Fruit fly (Drosophila melanogaster) whole organism, embryonic: ENCODE data around the gene Ice2.

ENCODE experiments used
- Abd-B ChIP-seq: fragments of 200-800 bp; sonication (Bioruptor generic); optimal IDR thresholded peaks from 2 replicates; lab custom pipeline; 2018; ENCODE audit warnings: missing biosample characterization, mild to moderate bottlenecking, missing genetic modification characterization, moderate library complexity
- Atf3 ChIP-seq: fragments of 200-800 bp; sonication (Bioruptor generic); optimal IDR thresholded peaks from 3 replicates; lab custom pipeline; 2016; ENCODE audit warnings: missing biosample characterization, missing genetic modification characterization
- C15 ChIP-seq: fragments of 200-800 bp; sonication (Bioruptor generic); IDR thresholded peaks from 3 replicates; pipeline ENCODE4 v1.3.6; 2022; ENCODE audit warnings: missing biosample characterization, missing genetic modification characterization
- CG10147 ChIP-seq: fragments of 200-800 bp; sonication (Bioruptor generic); optimal IDR thresholded peaks from 2 replicates; lab custom pipeline; 2019; ENCODE audit warnings: missing biosample characterization, mild to moderate bottlenecking, missing genetic modification characterization, moderate library complexity
- CG10209 ChIP-seq: fragments of 200-800 bp; sonication (Bioruptor generic); optimal IDR thresholded peaks from 3 replicates; lab custom pipeline; 2017; ENCODE audit warnings: missing biosample characterization, mild to moderate bottlenecking, missing genetic modification characterization, missing genetic modification reagents
- CG1024 ChIP-seq: fragments of 200-800 bp; sonication (Bioruptor generic); IDR thresholded peaks from 2 replicates; pipeline ENCODE4 v1.3.6; 2022; ENCODE audit warnings: missing biosample characterization, missing genetic modification characterization
- CG10274 ChIP-seq: fragments of 200-800 bp; sonication (Bioruptor generic); optimal IDR thresholded peaks from 3 replicates; lab custom pipeline; 2017; ENCODE audit warnings: missing biosample characterization, mild to moderate bottlenecking, missing genetic modification characterization
- CG10959 ChIP-seq: fragments of 200-800 bp; sonication (Bioruptor generic); IDR thresholded peaks from 2 replicates; pipeline ENCODE4 v1.3.6; 2022; ENCODE audit warnings: missing biosample characterization, missing genetic modification characterization
- CG11723 ChIP-seq: fragments of 200-800 bp; sonication (Bioruptor generic); optimal IDR thresholded peaks from 2 replicates; lab custom pipeline; 2017; ENCODE audit warnings: missing biosample characterization, mild to moderate bottlenecking, missing genetic modification characterization
- CG12659 ChIP-seq: fragments of 200-800 bp; sonication (Bioruptor generic); optimal IDR thresholded peaks from 3 replicates; lab custom pipeline; 2017; ENCODE audit warnings: mild to moderate bottlenecking, missing biosample characterization, missing genetic modification reagents, missing genetic modification characterization
- CG12769 ChIP-seq: fragments of 200-800 bp; sonication (Bioruptor generic); optimal IDR thresholded peaks from 2 replicates; lab custom pipeline; 2019; ENCODE audit warnings: missing biosample characterization, mild to moderate bottlenecking, missing genetic modification characterization, moderate library complexity
- CG14014 ChIP-seq: fragments of 200-800 bp; sonication (Bioruptor generic); IDR thresholded peaks from 2 replicates; pipeline ENCODE4 v1.3.6; 2022; ENCODE audit warnings: missing biosample characterization, missing genetic modification characterization
- CG14710 ChIP-seq: fragments of 200-800 bp; sonication (Bioruptor generic); optimal IDR thresholded peaks from 3 replicates; lab custom pipeline; 2019; ENCODE audit warnings: missing biosample characterization, mild to moderate bottlenecking, missing genetic modification characterization, moderate library complexity
- CG14965 ChIP-seq: fragments of 200-800 bp; sonication (Bioruptor generic); optimal IDR thresholded peaks from 2 replicates; lab custom pipeline; 2016; ENCODE audit warnings: missing biosample characterization, missing genetic modification characterization, borderline replicate concordance
- CG15269 ChIP-seq: fragments of 200-800 bp; sonication (Bioruptor generic); optimal IDR thresholded peaks from 2 replicates; lab custom pipeline; 2018; ENCODE audit warnings: missing biosample characterization, mild to moderate bottlenecking, missing genetic modification characterization, moderate library complexity
- CG15601 ChIP-seq: fragments of 200-800 bp; sonication (Bioruptor generic); optimal IDR thresholded peaks from 3 replicates; lab custom pipeline; 2019; ENCODE audit warnings: missing biosample characterization, mild to moderate bottlenecking, missing genetic modification characterization, moderate library complexity
- CG16863 ChIP-seq: fragments of 200-800 bp; sonication (Bioruptor generic); optimal IDR thresholded peaks from 3 replicates; lab custom pipeline; 2016; ENCODE audit warnings: missing biosample characterization, missing genetic modification characterization
- CG17328 ChIP-seq: fragments of 200-800 bp; sonication (Bioruptor generic); IDR thresholded peaks from 2 replicates; pipeline ENCODE4 v1.3.6; 2022; ENCODE audit warnings: missing biosample characterization, missing genetic modification characterization
- CG2712 ChIP-seq: fragments of 200-800 bp; optimal IDR thresholded peaks from 3 replicates; lab custom pipeline; 2019; ENCODE audit warnings: missing biosample characterization, mild to moderate bottlenecking, missing genetic modification characterization, moderate library complexity
- CG31224 ChIP-seq: fragments of 200-800 bp; sonication (Bioruptor generic); IDR thresholded peaks from 2 replicates; pipeline ENCODE4 v1.3.6; 2022; ENCODE audit warnings: missing biosample characterization, missing genetic modification characterization
- CG33213 ChIP-seq: fragments of 200-800 bp; sonication (Bioruptor generic); optimal IDR thresholded peaks from 3 replicates; lab custom pipeline; 2016; ENCODE audit warnings: missing biosample characterization, missing genetic modification characterization
- CG4617 ChIP-seq: fragments of 200-800 bp; sonication (Bioruptor generic); optimal IDR thresholded peaks from 3 replicates; lab custom pipeline; 2016; ENCODE audit warnings: missing biosample characterization, missing genetic modification characterization, borderline replicate concordance
- CG6654 ChIP-seq: fragments of 200-800 bp; sonication (Bioruptor generic); optimal IDR thresholded peaks from 2 replicates; lab custom pipeline; 2017; ENCODE audit warnings: missing biosample characterization, mild to moderate bottlenecking, missing genetic modification characterization
- CG7372 ChIP-seq: fragments of 200-800 bp; sonication (Bioruptor generic); IDR thresholded peaks from 2 replicates; pipeline ENCODE4 v1.3.6; 2022; ENCODE audit warnings: missing biosample characterization, missing genetic modification characterization
- CG8478 ChIP-seq: fragments of >200 bp; optimal IDR thresholded peaks from 2 replicates; lab custom pipeline; 2018
- CG9215 ChIP-seq: fragments of 200-800 bp; sonication (Bioruptor generic); IDR thresholded peaks from 2 replicates; pipeline ENCODE4 v1.3.6; 2022; ENCODE audit warnings: missing biosample characterization, missing genetic modification characterization
- CG9797 ChIP-seq: fragments of 200-800 bp; sonication (Bioruptor generic); optimal IDR thresholded peaks from 3 replicates; lab custom pipeline; 2018; ENCODE audit warnings: missing biosample characterization, mild to moderate bottlenecking, missing genetic modification characterization
- CG9876 ChIP-seq: fragments of 200-800 bp; sonication (Bioruptor generic); optimal IDR thresholded peaks from 2 replicates; lab custom pipeline; 2016; ENCODE audit warnings: missing biosample characterization, missing genetic modification characterization
- CrebB ChIP-seq: fragments of 200-800 bp; sonication (Bioruptor generic); optimal IDR thresholded peaks from 3 replicates; lab custom pipeline; 2018; ENCODE audit warnings: missing biosample characterization, mild to moderate bottlenecking, missing genetic modification characterization
- Dref ChIP-seq: fragments of 200-800 bp; sonication (Bioruptor generic); IDR thresholded peaks from 2 replicates; pipeline ENCODE4 v1.3.6; 2022; ENCODE audit warnings: missing biosample characterization, missing genetic modification characterization
- Hr39 ChIP-seq: fragments of >200 bp; optimal IDR thresholded peaks from 2 replicates; lab custom pipeline; 2017
- Kr ChIP-seq: fragments of 200-800 bp; sonication (Bioruptor generic); optimal IDR thresholded peaks from 2 replicates; lab custom pipeline; 2017; ENCODE audit warnings: missing biosample characterization, mild to moderate bottlenecking, missing genetic modification characterization
- Ravus ChIP-seq: fragments of 200-800 bp; sonication (Bioruptor generic); IDR thresholded peaks from 2 replicates; pipeline ENCODE4 v1.3.6; 2022; ENCODE audit warnings: missing biosample characterization, missing genetic modification characterization
- Stat92E ChIP-seq, 3 experiments: fragments of >200 bp in 2 of 3; fragments of 200-800 bp in 1 of 3; sonication (Bioruptor generic) in 1 of 3; optimal IDR thresholded peaks; 2 replicates each; lab custom pipeline; 2017 to 2019; ENCODE audit warnings: missing biosample characterization in 3 of 3, missing genetic modification characterization in 3 of 3, mild to moderate bottlenecking in 1 of 3, moderate library complexity in 1 of 3
- TFAM ChIP-seq: fragments of 200-800 bp; sonication (Bioruptor generic); optimal IDR thresholded peaks from 2 replicates; lab custom pipeline; 2017; ENCODE audit warnings: missing biosample characterization, missing genetic modification characterization, inconsistent platforms
- Tbp ChIP-seq: fragments of >200 bp; optimal IDR thresholded peaks from 2 replicates; lab custom pipeline; 2018; ENCODE audit warnings: missing biosample characterization, missing genetic modification characterization
- ara ChIP-seq: fragments of 200-800 bp; sonication (Bioruptor generic); IDR thresholded peaks from 2 replicates; pipeline ENCODE4 v1.3.6; 2022; ENCODE audit warnings: missing biosample characterization, missing genetic modification characterization
- crol ChIP-seq: fragments of 200-800 bp; sonication (Bioruptor generic); IDR thresholded peaks from 2 replicates; pipeline ENCODE4 v1.3.6; 2022; ENCODE audit warnings: missing biosample characterization, missing genetic modification characterization
- fd102C ChIP-seq: fragments of 200-800 bp; sonication (Bioruptor generic); optimal IDR thresholded peaks from 2 replicates; lab custom pipeline; 2018; ENCODE audit warnings: missing biosample characterization, mild to moderate bottlenecking, missing genetic modification characterization, moderate library complexity
- h ChIP-seq: fragments of >200 bp; optimal IDR thresholded peaks from 2 replicates; lab custom pipeline; 2017
- inv ChIP-seq: fragments of 200-800 bp; sonication (Bioruptor generic); IDR thresholded peaks from 2 replicates; pipeline ENCODE4 v1.3.6; 2022; ENCODE audit warnings: missing biosample characterization, missing genetic modification characterization; ENCODE audit not compliant: partially characterized antibody
- lola ChIP-seq, 3 experiments: fragments of >200 bp in 2 of 3; fragments of 200-800 bp in 1 of 3; sonication (Bioruptor generic) in 1 of 3; optimal IDR thresholded peaks; 2 replicates each; lab custom pipeline; 2017 to 2019; ENCODE audit warnings: missing biosample characterization in 3 of 3, missing genetic modification characterization in 3 of 3, mild to moderate bottlenecking in 1 of 3, moderate library complexity in 1 of 3
- luna ChIP-seq: fragments of 200-800 bp; sonication (Bioruptor generic); optimal IDR thresholded peaks from 2 replicates; lab custom pipeline; 2016; ENCODE audit warnings: missing biosample characterization, missing genetic modification characterization
- mam ChIP-seq: fragments of 200-800 bp; sonication (Bioruptor generic); optimal IDR thresholded peaks from 3 replicates; lab custom pipeline; 2016; ENCODE audit warnings: missing biosample characterization, missing genetic modification characterization
- nerfin-1 ChIP-seq: fragments of 200-800 bp; sonication (Bioruptor generic); optimal IDR thresholded peaks from 3 replicates; lab custom pipeline; 2019; ENCODE audit warnings: missing biosample characterization, mild to moderate bottlenecking, missing genetic modification characterization, moderate library complexity
- pros ChIP-seq: fragments of 200-800 bp; sonication (Bioruptor generic); optimal IDR thresholded peaks from 3 replicates; lab custom pipeline; 2019; ENCODE audit warnings: missing biosample characterization, mild to moderate bottlenecking, missing genetic modification characterization, moderate library complexity
- salm ChIP-seq: fragments of 200-800 bp; sonication (Bioruptor generic); optimal IDR thresholded peaks from 2 replicates; lab custom pipeline; 2018; ENCODE audit warnings: missing biosample characterization, mild to moderate bottlenecking, missing genetic modification characterization
- scrt ChIP-seq: fragments of 200-800 bp; sonication (Bioruptor generic); optimal IDR thresholded peaks from 2 replicates; lab custom pipeline; 2018; ENCODE audit warnings: missing biosample characterization, mild to moderate bottlenecking, missing genetic modification characterization, moderate library complexity
- slp2 ChIP-seq: fragments of 200-800 bp; sonication (Bioruptor generic); optimal IDR thresholded peaks from 2 replicates; lab custom pipeline; 2016; ENCODE audit warnings: missing biosample characterization, missing genetic modification characterization
- sug ChIP-seq: fragments of 200-800 bp; optimal IDR thresholded peaks from 2 replicates; lab custom pipeline; 2019; ENCODE audit warnings: missing biosample characterization, mild to moderate bottlenecking, missing genetic modification characterization, moderate library complexity
- twi ChIP-seq: fragments of 200-800 bp; optimal IDR thresholded peaks from 2 replicates; lab custom pipeline; 2019; ENCODE audit warnings: missing biosample characterization, mild to moderate bottlenecking, missing genetic modification characterization, moderate library complexity
- tx ChIP-seq: fragments of 200-800 bp; sonication (Bioruptor generic); optimal IDR thresholded peaks from 2 replicates; lab custom pipeline; 2016; ENCODE audit warnings: missing biosample characterization, missing genetic modification characterization

The Ice2 gene

DNA sequence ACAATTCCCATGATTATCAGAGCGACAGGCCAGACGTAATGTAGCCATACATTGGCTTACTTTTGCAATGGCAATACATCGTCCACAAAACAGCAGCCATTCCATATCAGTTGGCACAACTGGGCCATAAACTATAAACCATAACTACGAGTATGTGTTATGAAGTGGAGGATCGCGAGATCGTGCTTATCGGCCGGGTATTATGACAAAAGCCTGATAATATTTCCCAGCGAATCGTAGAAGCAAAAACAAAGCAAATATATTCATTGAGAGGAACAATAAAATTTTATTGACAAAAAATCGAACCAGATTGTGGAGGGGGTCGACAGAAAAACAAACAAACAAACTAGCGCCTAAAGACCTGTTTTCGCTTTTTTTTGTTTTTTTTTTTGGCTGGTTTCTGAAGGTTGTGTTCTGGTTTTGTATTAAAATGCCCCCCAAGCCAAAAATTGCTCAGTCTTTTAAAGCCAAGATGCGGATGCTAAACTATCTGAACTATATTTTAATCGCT lies 33.4 kb downstream of the Ice2 start, which contains the start of gene CG5810 (continued):
- TF ChIP-seq CG2712 (no peak), CG1024 (GFP tag; lab: Robert Waterston, UW) (no peak), CG6654 (GFP tag; lab: Kevin White, UChicago) (no peak), Hr39 (lab: Kevin White, UChicago) (no peak), CG10959 (GFP tag; lab: Robert Waterston, UW) (no peak), lola (GFP tag; optimal IDR thresholded peaks at IDR 0.05; lab: Kevin White, UChicago) (no peak), twi (tag; lab: Kevin White, UChicago) (no peak), slp2 (GFP tag; lab: Kevin White, UChicago) (no peak), CG8478 (lab: Kevin White, UChicago) (no peak), CG31224 (no peak), CG10274 (GFP tag; lab: Kevin White, UChicago) (no peak), Ravus (GFP tag; lab: Robert Waterston, UW) (no peak), CG33213 (GFP tag; lab: Kevin White, UChicago) (no peak), Stat92E (GFP tag; optimal IDR thresholded peaks at IDR 0.05; lab: Kevin White, UChicago) (no peak), CG14965 (GFP tag; lab: Kevin White, UChicago) (no peak), CG9797 (GFP tag; lab: Kevin White, UChicago) (no peak), CG16863 (GFP tag; lab: Kevin White, UChicago) (no peak), CG17328 (GFP tag; lab: Robert Waterston, UW) (no peak), CG12769 (tag; lab: Kevin White, UChicago) (peak; percentile 81), CG9876 (GFP tag; lab: Kevin White, UChicago) (no peak), h (lab: Kevin White, UChicago) (no peak), Tbp (GFP tag; lab: Kevin White, UChicago) (no peak), CG4617 (no peak), mam (no peak), CG11723 (GFP tag; lab: Kevin White, UChicago) (no peak), Atf3 (GFP tag; lab: Kevin White, UChicago) (no peak), TFAM (GFP tag; lab: Kevin White, UChicago) (no peak), CG14014 (no peak; the same call in 1 of the 2 replicates), CG15269 (tag; lab: Kevin White, UChicago) (peak; percentile 65), salm (tag; lab: Kevin White, UChicago) (peak; percentile 66), crol (GFP tag; lab: Robert Waterston, UW) (no peak), CG9215 (no peak), CG15601 (tag; lab: Kevin White, UChicago) (no peak), CG12659 (GFP tag; lab: Kevin White, UChicago) (no peak), CG10147 (GFP tag; lab: Kevin White, UChicago) (no peak), sug (tag; lab: Kevin White, UChicago) (peak; percentile 96), nerfin-1 (no peak), Abd-B (no peak), inv (GFP tag; lab: Robert Waterston, UW) (no peak), ara (GFP tag; lab: Robert Waterston, UW) (no peak), fd102C (GFP tag; lab: Kevin White, UChicago) (no peak), CrebB (tag; lab: Kevin White, UChicago) (peak; percentile 84), tx (GFP tag; lab: Kevin White, UChicago) (no peak), luna (no peak), C15 (GFP tag; lab: Robert Waterston, UW) (no peak), CG7372 (no peak), CG14710 (tag; lab: Kevin White, UChicago) (no peak), pros (no peak), Kr (GFP tag; lab: Kevin White, UChicago) (no peak), Dref (no peak), CG10209 (GFP tag; lab: Kevin White, UChicago) (no peak), scrt (no peak)
